Fruit fly (Drosophila melanogaster): ENCODE data around the gene CG7565.

The CG7565 gene

DNA sequence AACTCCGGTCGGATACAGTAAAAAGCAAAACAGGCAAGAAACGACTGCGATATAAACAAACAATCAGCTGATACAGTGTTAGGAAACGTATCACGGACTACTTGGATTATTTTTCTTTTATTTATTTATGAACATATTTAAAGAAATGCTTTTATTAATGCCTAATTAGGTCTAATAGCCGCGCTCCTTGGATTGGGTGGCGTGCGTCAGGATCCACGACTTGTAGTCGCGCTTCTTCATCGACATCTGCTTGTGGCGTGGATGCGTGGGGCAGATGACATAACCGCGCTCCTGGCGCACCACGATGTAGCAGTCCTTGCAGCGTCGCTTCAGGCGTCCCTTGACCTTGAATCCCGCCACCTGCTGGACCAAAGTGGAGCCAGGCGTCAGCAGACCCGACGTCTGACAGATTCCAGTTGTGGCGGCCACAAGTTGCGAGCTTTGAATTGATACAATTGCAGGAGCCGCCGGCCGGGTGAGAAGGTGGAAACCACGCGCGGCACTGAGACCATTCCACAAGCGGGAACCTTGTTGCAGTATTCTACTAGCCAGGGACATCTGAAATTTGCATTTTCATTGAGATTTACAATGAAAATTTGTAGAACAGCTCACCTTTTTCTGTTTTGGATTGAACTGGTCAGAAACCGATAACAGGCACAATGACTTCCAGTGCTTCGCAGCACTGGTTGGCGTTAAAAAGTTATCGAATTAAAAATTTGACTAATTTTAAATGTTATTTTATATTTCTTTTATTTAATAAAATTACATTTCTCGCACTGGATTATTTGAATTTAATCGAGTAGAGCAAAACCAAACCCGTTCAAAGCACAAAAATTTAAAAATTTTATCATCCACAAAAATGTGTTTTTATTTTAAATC lies 33.1 kb upstream of the CG7565 start, which contains the start of the genes CG7550 and mRpL36:
CG7550 (minus strand) TSS at position 51 of the 879 bp plus-strand sequence.
mRpL36 (minus strand) TSS at position 652 of the 879 bp plus-strand sequence.
- TF ChIP-seq Snoo (tag; optimal IDR thresholded peaks at IDR 0.05) (no peak), CG4496 (GFP tag; IDR thresholded peaks at IDR 0.05) (no peak)

DNA sequence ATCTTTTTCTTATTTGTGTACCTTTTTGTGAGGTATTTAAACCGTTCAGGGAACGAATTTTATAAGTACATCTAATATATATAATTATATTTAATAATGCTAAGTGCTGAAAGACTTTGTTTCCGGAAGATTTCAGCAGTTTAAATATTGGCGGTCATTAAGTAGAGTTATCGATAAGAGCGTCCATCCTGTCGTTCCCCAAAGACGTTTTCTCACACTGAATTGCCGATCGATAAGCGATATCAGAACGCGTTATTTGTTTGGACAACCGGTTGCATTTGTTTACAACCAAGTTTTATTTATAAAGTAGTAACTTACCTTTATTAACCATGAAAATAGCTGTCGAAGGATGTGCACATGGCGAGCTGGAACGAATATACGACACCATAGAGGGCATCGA lies 30.0 kb upstream of the CG7565 start, which contains the start of gene ldbr:
ldbr (plus strand) TSS at position 238 of the 400 bp plus-strand sequence.
- TF ChIP-seq Snoo (tag; optimal IDR thresholded peaks at IDR 0.05), result peak; percentile 12
- TF ChIP-seq D1 (tag; optimal IDR thresholded peaks at IDR 0.05), result no peak

DNA sequence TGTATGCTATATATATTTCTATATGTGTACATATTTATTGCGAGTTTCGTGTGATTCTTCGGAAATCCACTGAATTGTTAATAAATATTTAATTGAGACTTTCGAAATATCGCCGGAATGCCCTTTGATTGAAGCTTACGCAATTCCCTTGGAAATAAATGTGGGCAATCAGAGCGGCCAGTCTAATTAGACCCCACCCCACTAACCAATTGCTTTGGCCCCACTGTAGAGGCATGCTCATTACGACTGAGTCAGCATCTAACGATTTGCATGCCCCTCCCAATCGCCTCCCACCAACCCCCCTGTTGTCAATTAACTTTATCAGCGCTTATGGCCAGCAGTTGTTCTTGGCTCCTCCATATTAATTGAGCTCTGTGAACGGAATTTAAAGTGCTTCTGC lies 25.2 kb upstream of the CG7565 start:
- TF ChIP-seq CG17806 (tag; optimal IDR thresholded peaks at IDR 0.05) (no peak), CG32121 (GFP tag; IDR thresholded peaks at IDR 0.05) (0 out of 2 replicates have a peak, but pooled peaks have one; percentile 16), gl (tag; optimal IDR thresholded peaks at IDR 0.05) (no peak)

- no peak for TF ChIP-seq EcR (GFP tag; optimal IDR thresholded peaks at IDR 0.05)
- TF ChIP-seq CG13204 (GFP tag; optimal IDR thresholded peaks at IDR 0.05), result no peak
- TF ChIP-seq Pif1A (GFP tag; optimal IDR thresholded peaks at IDR 0.05), result no peak
- peak; percentile 65; the same call in 1 of the 3 replicates for TF ChIP-seq fd96Ca (GFP tag; IDR thresholded peaks at IDR 0.05)
- no peak for TF ChIP-seq D1 (tag; optimal IDR thresholded peaks at IDR 0.05)
- TF ChIP-seq Snoo (tag; optimal IDR thresholded peaks at IDR 0.05), result peak; percentile 70
- peak; percentile 52 for TF ChIP-seq CG17806 (tag; optimal IDR thresholded peaks at IDR 0.05)
- TF ChIP-seq gl (tag; optimal IDR thresholded peaks at IDR 0.05), result peak; percentile 26
- TF ChIP-seq CG8301 (tag; optimal IDR thresholded peaks at IDR 0.05), result no peak
- TF ChIP-seq CG34367 (tag; optimal IDR thresholded peaks at IDR 0.05), result peak; percentile 35
- TF ChIP-seq CG10348 (GFP tag; IDR thresholded peaks at IDR 0.05), result no peak
- TF ChIP-seq Ets98B (GFP tag; IDR thresholded peaks at IDR 0.05), result peak; percentile 68
- peak; percentile 70 for TF ChIP-seq CG15710 (tag; optimal IDR thresholded peaks at IDR 0.05)
- peak; percentile 64 for TF ChIP-seq CG4496 (GFP tag; IDR thresholded peaks at IDR 0.05)
- no peak; the same call in 1 of the 2 replicates for TF ChIP-seq CG12605 (GFP tag; IDR thresholded peaks at IDR 0.05)
- peak; percentile 47 for TF ChIP-seq CG9948 (tag; optimal IDR thresholded peaks at IDR 0.05)
- TF ChIP-seq CG14655 (GFP tag; optimal IDR thresholded peaks at IDR 0.05), result no peak
- peak; percentile 56 for TF ChIP-seq rn (GFP tag; IDR thresholded peaks at IDR 0.05)
- TF ChIP-seq CG32121 (GFP tag; IDR thresholded peaks at IDR 0.05), result peak; percentile 37; the same call in 1 of the 2 replicates
- no peak for TF ChIP-seq Pif1B (GFP tag; optimal IDR thresholded peaks at IDR 0.05)
These were observed 24.4 kb upstream of the CG7565 start, which contains the start of the genes Arp3 and msk for dm6 chr3L:8115864-8116528. Arp3 (minus strand) TSS chr3L:8115902. msk (plus strand) TSS chr3L:8116179.

DNA sequence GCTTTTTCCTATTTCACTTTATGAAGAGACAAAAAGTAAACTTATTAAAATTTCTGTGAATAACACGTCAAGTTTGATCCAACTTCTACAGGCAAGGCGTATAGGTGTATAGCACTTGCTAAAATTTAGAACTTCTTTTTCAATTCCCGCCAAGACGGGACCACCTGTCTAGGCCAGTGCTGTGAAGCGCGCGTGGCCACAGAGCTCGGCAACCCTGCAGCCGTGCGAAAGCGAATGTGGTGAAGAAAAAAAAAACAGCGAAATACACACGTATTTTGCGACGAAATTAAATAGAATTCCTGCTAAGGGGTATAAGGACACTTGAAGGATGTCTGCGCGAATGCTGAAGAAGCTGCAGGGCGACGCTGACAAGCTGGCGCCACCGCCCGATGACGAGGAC lies 18.6 kb upstream of the CG7565 start, which contains the start of gene Nulp1:
Nulp1 (plus strand) TSS at position 198 of the 400 bp plus-strand sequence.
- TF ChIP-seq Pif1B (GFP tag; optimal IDR thresholded peaks at IDR 0.05) (no peak), gl (tag; optimal IDR thresholded peaks at IDR 0.05) (no peak), CG34367 (tag; optimal IDR thresholded peaks at IDR 0.05) (no peak), CG15710 (tag; optimal IDR thresholded peaks at IDR 0.05) (no peak), CG14655 (GFP tag; optimal IDR thresholded peaks at IDR 0.05) (no peak), CG13204 (GFP tag; optimal IDR thresholded peaks at IDR 0.05) (no peak), CG8301 (tag; optimal IDR thresholded peaks at IDR 0.05) (no peak), CG4496 (GFP tag; IDR thresholded peaks at IDR 0.05) (peak; percentile 74; the same call in 2 of the 3 replicates), Pif1A (GFP tag; optimal IDR thresholded peaks at IDR 0.05) (no peak), CG32121 (GFP tag; IDR thresholded peaks at IDR 0.05) (peak; percentile 20; the same call in 1 of the 2 replicates), D1 (tag; optimal IDR thresholded peaks at IDR 0.05) (no peak), EcR (GFP tag; optimal IDR thresholded peaks at IDR 0.05) (no peak), CG17806 (tag; optimal IDR thresholded peaks at IDR 0.05) (no peak), rn (GFP tag; IDR thresholded peaks at IDR 0.05) (peak; percentile 44; the same call in 1 of the 2 replicates), Snoo (tag; optimal IDR thresholded peaks at IDR 0.05) (peak; percentile 40), CG12605 (GFP tag; IDR thresholded peaks at IDR 0.05) (no peak), Ets98B (GFP tag; IDR thresholded peaks at IDR 0.05) (peak; percentile 40), CG10348 (GFP tag; IDR thresholded peaks at IDR 0.05) (no peak), fd96Ca (GFP tag; IDR thresholded peaks at IDR 0.05) (no peak; the same call in 2 of the 3 replicates), CG9948 (tag; optimal IDR thresholded peaks at IDR 0.05) (no peak), CG8159 (tag; optimal IDR thresholded peaks at IDR 0.05) (no peak)

dm6 chr3L:8108886-8109285 lies 17.3 kb upstream of the CG7565 start, which contains the start of gene fan:
fan (plus strand) TSS chr3L:8109132.
- TF ChIP-seq CG17806 (tag; optimal IDR thresholded peaks at IDR 0.05) (no peak), CG4496 (GFP tag; IDR thresholded peaks at IDR 0.05) (no peak), EcR (GFP tag; optimal IDR thresholded peaks at IDR 0.05) (no peak), CG10348 (GFP tag; IDR thresholded peaks at IDR 0.05) (no peak), Snoo (tag; optimal IDR thresholded peaks at IDR 0.05) (no peak), CG32121 (GFP tag; IDR thresholded peaks at IDR 0.05) (no peak), CG9948 (tag; optimal IDR thresholded peaks at IDR 0.05) (no peak)

All from whole organism, pupa.